Worm (Caenorhabditis elegans): Measurements from ENCODE around the gene C34D10.1.

The C34D10.1 gene

DNA sequence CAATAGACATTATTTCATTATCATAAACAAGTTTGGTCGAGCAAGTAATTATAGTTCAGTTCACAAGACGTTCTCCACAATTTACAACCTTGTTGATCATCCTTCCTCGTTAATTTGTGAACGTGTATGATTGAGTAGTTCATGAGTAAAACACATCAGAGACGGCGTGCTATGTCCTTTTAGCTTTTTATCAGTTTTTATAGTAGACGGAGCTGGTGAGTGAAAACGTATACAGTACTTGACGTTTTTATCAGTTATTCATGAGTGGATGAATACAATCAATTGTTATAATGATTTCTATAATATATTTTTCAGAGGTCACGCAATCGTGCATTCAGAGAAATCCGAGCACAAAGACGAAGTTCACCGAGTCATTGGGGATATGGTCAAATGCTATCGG, 49.6 kb downstream of the C34D10.1 start:
- TF ChIP-seq aly-1 (tag; optimal IDR thresholded peaks at IDR 0.05) = no peak
- no peak for TF ChIP-seq F13C5.2 (tag; optimal IDR thresholded peaks at IDR 0.05)
- TF ChIP-seq hmbx-1 (tag; optimal IDR thresholded peaks at IDR 0.05) = no peak
- no peak for TF ChIP-seq pes-1 (GFP tag; IDR thresholded peaks at IDR 0.05)
- TF ChIP-seq sea-1 (GFP tag; conservative IDR thresholded peaks at IDR 0.05) = no peak
- TF ChIP-seq ets-7 (tag; optimal IDR thresholded peaks at IDR 0.05) = no peak
- no peak for TF ChIP-seq ama-1 (optimal IDR thresholded peaks at IDR 0.05)
- TF ChIP-seq ceh-13 (GFP tag; optimal IDR thresholded peaks at IDR 0.05) = no peak
- TF ChIP-seq tbx-37 (GFP tag; conservative IDR thresholded peaks at IDR 0.05) = no peak
- TF ChIP-seq tra-4 (tag; optimal IDR thresholded peaks at IDR 0.05) = no peak
- TF ChIP-seq hmg-4 (GFP tag; optimal IDR thresholded peaks at IDR 0.05) = no peak
- TF ChIP-seq tbx-11 (GFP tag; IDR thresholded peaks at IDR 0.05) = no peak
- no peak for TF ChIP-seq scrt-1 (GFP tag; IDR thresholded peaks at IDR 0.05)
- TF ChIP-seq ceh-36 (tag; optimal IDR thresholded peaks at IDR 0.05) = no peak
- TF ChIP-seq flt-1 (GFP tag; IDR thresholded peaks at IDR 0.05) = no peak

All from whole organism, early embryonic.